Fruit fly (Drosophila melanogaster): ENCODE measurements around the gene Nplp4.

The Nplp4 gene

dm6 chr2L:1986343-1987280 lies 21.6 kb upstream of the Nplp4 start (continued):
- TF ChIP-seq CoRest (tag; optimal IDR thresholded peaks at IDR 0.05), result peak; percentile 62
- no peak for TF ChIP-seq CG42726 (GFP tag; IDR thresholded peaks at IDR 0.05; ENCODE audit: partially characterized antibody)
- no peak for TF ChIP-seq pnt (GFP tag; optimal IDR thresholded peaks at IDR 0.05)
- no peak for TF ChIP-seq CG18764 (GFP tag; optimal IDR thresholded peaks at IDR 0.05)
- no peak for TF ChIP-seq Six4 (GFP tag; optimal IDR thresholded peaks at IDR 0.05)
- TF ChIP-seq CG12219 (GFP tag; optimal IDR thresholded peaks at IDR 0.05), result peak; percentile 48
- peak; percentile 37 for TF ChIP-seq HLH54F (GFP tag; optimal IDR thresholded peaks at IDR 0.05)
- TF ChIP-seq CG2120 (GFP tag; optimal IDR thresholded peaks at IDR 0.05), result peak; percentile 79
- no peak for TF ChIP-seq br (optimal IDR thresholded peaks at IDR 0.05)
- no peak for TF ChIP-seq CG15073 (GFP tag; optimal IDR thresholded peaks at IDR 0.05)
- TF ChIP-seq gcm2 (GFP tag; optimal IDR thresholded peaks at IDR 0.05), result peak; percentile 21
- 0 out of 2 replicates have a peak, but pooled peaks have one; percentile 10 for TF ChIP-seq ara (GFP tag; IDR thresholded peaks at IDR 0.05)
- TF ChIP-seq CG2712 (tag; optimal IDR thresholded peaks at IDR 0.05), result peak; percentile 18
- TF ChIP-seq CG7556 (GFP tag; optimal IDR thresholded peaks at IDR 0.05), result peak; percentile 68
- peak; percentile 100 for TF ChIP-seq sug (tag; optimal IDR thresholded peaks at IDR 0.05)
- TF ChIP-seq prd (optimal IDR thresholded peaks at IDR 0.05), result no peak
- TF ChIP-seq prd (GFP tag; IDR thresholded peaks at IDR 0.05), result peak; percentile 49; the same call in 1 of the 3 replicates
- TF ChIP-seq cwo (GFP tag; optimal IDR thresholded peaks at IDR 0.05), result peak; percentile 95
- TF ChIP-seq eve (GFP tag; optimal IDR thresholded peaks at IDR 0.05), result no peak
- no peak for TF ChIP-seq CG17912 (GFP tag; optimal IDR thresholded peaks at IDR 0.05)
- peak; percentile 7 for TF ChIP-seq CG18011 (GFP tag; optimal IDR thresholded peaks at IDR 0.05)
- TF ChIP-seq Camta (GFP tag; optimal IDR thresholded peaks at IDR 0.05), result peak; percentile 2
- TF ChIP-seq tin (GFP tag; optimal IDR thresholded peaks at IDR 0.05), result peak; percentile 54
- TF ChIP-seq oc (tag; optimal IDR thresholded peaks at IDR 0.05), result no peak
- peak; percentile 41; the same call in 1 of the 3 replicates for TF ChIP-seq tgo (GFP tag; IDR thresholded peaks at IDR 0.05)
- TF ChIP-seq CG8359 (GFP tag; optimal IDR thresholded peaks at IDR 0.05; ENCODE audit: borderline replicate concordance), result no peak
- TF ChIP-seq esg (GFP tag; conservative IDR thresholded peaks at IDR 0.05), result peak; percentile 50
- peak; percentile 65 for TF ChIP-seq CG14441 (GFP tag; IDR thresholded peaks at IDR 0.05)
- TF ChIP-seq exex (tag; optimal IDR thresholded peaks at IDR 0.05), result peak; percentile 99
- peak; percentile 62; the same call in 1 of the 4 replicates for TF ChIP-seq Gug (GFP tag; IDR thresholded peaks at IDR 0.05)
- TF ChIP-seq otp (GFP tag; IDR thresholded peaks at IDR 0.05), result 0 out of 3 replicates have a peak, but pooled peaks have one; percentile 49
- no peak for TF ChIP-seq nom (GFP tag; optimal IDR thresholded peaks at IDR 0.05)
- TF ChIP-seq CG8281 (tag; optimal IDR thresholded peaks at IDR 0.05), result peak; percentile 9
- peak; percentile 58 for TF ChIP-seq H2.0 (GFP tag; IDR thresholded peaks at IDR 0.05)
- TF ChIP-seq org-1 (GFP tag; optimal IDR thresholded peaks at IDR 0.05), result no peak
- no peak for TF ChIP-seq CG43689 (GFP tag; IDR thresholded peaks at IDR 0.05)
- TF ChIP-seq sd (tag; optimal IDR thresholded peaks at IDR 0.05), result peak; percentile 17
- TF ChIP-seq CG5180 (GFP tag; optimal IDR thresholded peaks at IDR 0.05), result no peak
- TF ChIP-seq zfh2 (GFP tag; optimal IDR thresholded peaks at IDR 0.05), result peak; percentile 77
- peak; percentile 26 to 61 for TF ChIP-seq dpn (GFP tag; optimal IDR thresholded peaks at IDR 0.05)
- TF ChIP-seq crol (GFP tag; IDR thresholded peaks at IDR 0.05), result no peak
- peak; percentile 67 for TF ChIP-seq CG3281 (GFP tag; optimal IDR thresholded peaks at IDR 0.05)
- peak; percentile 49; the same call in 1 of the 2 replicates for TF ChIP-seq Ada2b (GFP tag; IDR thresholded peaks at IDR 0.05)
- peak; percentile 16 for TF ChIP-seq CG13296 (GFP tag; optimal IDR thresholded peaks at IDR 0.05)
- peak; percentile 21 for TF ChIP-seq CG1792 (GFP tag; optimal IDR thresholded peaks at IDR 0.05)
- peak; percentile 66 for TF ChIP-seq dmrt99B (tag; optimal IDR thresholded peaks at IDR 0.05)

All from whole organism, embryonic.